Worm (Caenorhabditis elegans) whole organism, L4/young adult: ENCODE measurements around the gene fbxb-90.

Experiments
- dao-5 ChIP-seq: sonication (generic microtip); optimal IDR thresholded peaks from 2 replicates; lab custom pipeline; 2016; ENCODE audit warnings: missing genotype, missing genetic modification characterization, moderate library complexity, missing compliant biosample characterization
- him-1 ChIP-seq: sonication (generic microtip); optimal IDR thresholded peaks from 2 replicates; lab custom pipeline; 2016; ENCODE audit warnings: missing genotype, missing genetic modification reagents, missing genetic modification characterization, missing compliant biosample characterization

DNA sequence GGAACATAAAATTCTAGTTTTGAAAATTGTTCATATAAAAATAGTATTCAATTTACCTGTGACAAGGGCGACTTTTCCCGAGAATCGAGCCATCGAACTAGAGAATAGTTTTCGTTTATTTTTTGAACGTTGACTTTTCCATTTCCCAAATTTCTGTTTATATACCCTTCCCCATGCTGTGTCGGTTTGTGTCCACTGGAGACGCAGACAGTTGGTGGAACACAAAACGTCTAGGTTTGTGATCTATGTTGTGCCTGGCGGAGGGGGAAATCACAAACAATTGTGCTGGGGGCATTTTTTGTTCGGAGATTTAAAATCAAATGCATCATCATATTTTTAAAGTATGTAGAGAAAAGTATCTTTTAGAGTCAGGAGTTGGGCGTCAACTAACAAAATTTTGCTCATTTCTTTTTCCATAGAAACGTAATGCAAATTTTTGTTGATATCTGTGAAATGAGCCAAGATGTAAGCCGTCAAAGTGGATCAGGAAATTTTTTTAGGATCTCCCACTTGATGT lies 4.9 kb downstream of the fbxb-90 start, which contains the start of gene nta-1:
- TF ChIP-seq him-1 (tag; lab: Kevin White, UChicago) = no peak
- TF ChIP-seq dao-5 (tag; lab: Kevin White, UChicago) = no peak
